Worm (Caenorhabditis elegans) whole organism, mixed stage, embryonic: ENCODE measurements around the gene fkh-8.

Source experiments
- hlh-1 ChIP-seq: fragments of 150-350 bp; optimal IDR thresholded peaks from 2 replicates; lab custom pipeline; 2014; ENCODE audit warnings: missing biosample characterization, missing genetic modification reagents, missing genetic modification characterization
- nhr-237 ChIP-seq: fragments of 150-350 bp; optimal IDR thresholded peaks from 2 replicates; lab custom pipeline; 2014; ENCODE audit warnings: missing biosample characterization, missing genetic modification characterization
- nhr-28 ChIP-seq: fragments of 150-350 bp; optimal IDR thresholded peaks from 2 replicates; lab custom pipeline; 2014; ENCODE audit warnings: missing biosample characterization, missing genetic modification characterization
- unc-62 ChIP-seq: fragments of 150-350 bp; optimal IDR thresholded peaks from 2 replicates; lab custom pipeline; 2014; ENCODE audit warnings: missing biosample characterization, missing genetic modification reagents, missing genetic modification characterization
- ztf-11 ChIP-seq: fragments of 150-350 bp; optimal IDR thresholded peaks from 2 replicates; lab custom pipeline; 2014; ENCODE audit warnings: missing biosample characterization, missing genetic modification characterization

DNA sequence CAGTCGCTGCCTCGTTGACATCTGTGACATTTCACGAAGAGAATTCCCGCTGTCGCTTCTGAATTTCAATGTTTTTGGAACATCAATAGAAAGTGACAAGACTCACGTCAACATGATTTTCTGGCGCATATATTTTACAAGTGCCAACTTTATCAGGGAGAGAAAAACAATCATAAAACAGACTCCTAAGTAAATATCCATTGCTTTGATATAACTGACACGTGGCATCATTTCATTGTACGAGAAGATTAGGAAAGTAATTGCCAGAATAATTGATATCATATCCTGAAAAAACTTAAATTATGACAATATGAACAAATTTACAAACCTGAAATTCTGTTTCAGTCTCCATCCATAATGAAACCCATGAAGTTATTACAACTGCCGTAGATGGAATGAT lies 33.1 kb downstream of the fkh-8 start:
- TF ChIP-seq nhr-28 (tag; lab: Kevin White, UChicago) (no peak), ztf-11 (tag; lab: Kevin White, UChicago) (no peak), hlh-1 (tag; lab: Kevin White, UChicago) (no peak), unc-62 (no peak), nhr-237 (tag; lab: Kevin White, UChicago) (no peak)
